Worm (Caenorhabditis elegans) whole organism, L4 larva: ENCODE data around the gene F46H5.3.

ENCODE experiments used
- F44E2.7 ChIP-seq: fragments of 200-800 bp; sonication (Bioruptor generic); IDR thresholded peaks from 2 replicates; pipeline ENCODE4 v2.1.2; 2022; ENCODE audit warnings: missing genetic modification characterization, missing compliant biosample characterization
- T20F7.1 ChIP-seq: fragments of 200-800 bp; sonication (Bioruptor generic); optimal IDR thresholded peaks from 2 replicates; lab custom pipeline; 2018; ENCODE audit warnings: mild to moderate bottlenecking, missing genetic modification characterization, missing compliant biosample characterization
- Y105C5A.15 ChIP-seq: fragments of 200-800 bp; sonication (Bioruptor generic); IDR thresholded peaks from 2 replicates; pipeline ENCODE4 v1.3.6; 2022; ENCODE audit warnings: missing genetic modification characterization, missing compliant biosample characterization
- aha-1 ChIP-seq: fragments of 150-350 bp; peaks from one replicate; lab custom pipeline; 2014; ENCODE audit warnings: missing biosample characterization, missing genetic modification characterization
- ama-1 ChIP-seq: fragments of 150-350 bp; optimal IDR thresholded peaks from 2 replicates; lab custom pipeline; 2014; ENCODE audit warnings: inconsistent platforms, mixed read lengths
- arid-1 ChIP-seq: fragments of 200-800 bp; sonication (Bioruptor generic); conservative IDR thresholded peaks from 2 replicates; pipeline ENCODE4 v1.3.6; 2022; ENCODE audit warnings: missing genetic modification reagents, missing genetic modification characterization, missing compliant biosample characterization
- ceh-20 ChIP-seq: fragments of 200-800 bp; sonication (Bioruptor generic); IDR thresholded peaks from 2 replicates; pipeline ENCODE4 v1.3.6; 2022; ENCODE audit warnings: missing genetic modification reagents, missing genetic modification characterization, missing compliant biosample characterization
- daf-16 ChIP-seq, 3 experiments: sonication (generic microtip); optimal IDR thresholded peaks; 2 replicates each; lab custom pipeline; 2016 to 2017; ENCODE audit warnings: missing genetic modification characterization in 3 of 3, missing genetic modification reagents in 3 of 3, mild to moderate bottlenecking in 2 of 3, missing compliant biosample characterization in 2 of 3, missing biosample characterization in 1 of 3, moderate library complexity in 1 of 3
- daf-8 ChIP-seq: fragments of 200-800 bp; sonication (Bioruptor generic); IDR thresholded peaks from 2 replicates; pipeline ENCODE4 v1.3.6; 2022; ENCODE audit warnings: missing genetic modification characterization, missing compliant biosample characterization
- dmd-6 ChIP-seq: fragments of 200-800 bp; sonication (Bioruptor generic); IDR thresholded peaks from 2 replicates; pipeline ENCODE4 v1.3.6; 2022; ENCODE audit warnings: missing genetic modification reagents, missing genetic modification characterization, missing compliant biosample characterization
- dmd-9 ChIP-seq: fragments of 200-800 bp; sonication (Bioruptor generic); IDR thresholded peaks from 2 replicates; pipeline ENCODE4 v1.3.6; 2022; ENCODE audit warnings: missing genetic modification reagents, missing genetic modification characterization, missing compliant biosample characterization
- dpl-1 ChIP-seq: fragments of 150-350 bp; optimal IDR thresholded peaks from 2 replicates; lab custom pipeline; 2014; ENCODE audit warnings: missing biosample characterization, missing genetic modification reagents, missing genetic modification characterization
- duxl-1 ChIP-seq: sonication (generic microtip); optimal IDR thresholded peaks from 2 replicates; lab custom pipeline; 2016; ENCODE audit warnings: mild to moderate bottlenecking, missing genetic modification characterization, moderate library complexity, missing compliant biosample characterization; ENCODE audit not compliant: poor library complexity
- dve-1 ChIP-seq: sonication (generic microtip); optimal IDR thresholded peaks from 2 replicates; lab custom pipeline; 2017; ENCODE audit warnings: antibody characterized with exemption, mild to moderate bottlenecking, missing genetic modification characterization, missing compliant biosample characterization; ENCODE audit not compliant: insufficient read depth
- gei-8 ChIP-seq: fragments of 200-800 bp; sonication (Bioruptor generic); optimal IDR thresholded peaks from 2 replicates; lab custom pipeline; 2018; ENCODE audit warnings: mild to moderate bottlenecking, missing genetic modification characterization, missing compliant biosample characterization
- hlh-11 ChIP-seq: fragments of 200-800 bp; sonication (Bioruptor generic); optimal IDR thresholded peaks from 2 replicates; lab custom pipeline; 2018; ENCODE audit warnings: mild to moderate bottlenecking, missing genetic modification characterization, missing compliant biosample characterization
- hmg-1.1 ChIP-seq: fragments of 200-800 bp; sonication (Bioruptor generic); IDR thresholded peaks from 2 replicates; pipeline ENCODE4 v1.3.6; 2022; ENCODE audit warnings: missing genetic modification reagents, missing genetic modification characterization, missing compliant biosample characterization
- jun-1 ChIP-seq: fragments of 150-350 bp; optimal IDR thresholded peaks from 2 replicates; lab custom pipeline; 2014; ENCODE audit warnings: missing biosample characterization, missing genetic modification reagents, missing genetic modification characterization
- lin-1 ChIP-seq: fragments of 200-800 bp; sonication (Bioruptor generic); IDR thresholded peaks from 2 replicates; pipeline ENCODE4 v1.3.6; 2022; ENCODE audit warnings: missing genetic modification reagents, missing genetic modification characterization, missing compliant biosample characterization
- lin-15B ChIP-seq: fragments of 150-350 bp; sonication (generic microtip); optimal IDR thresholded peaks from 3 replicates; lab custom pipeline; 2014; ENCODE audit warnings: missing biosample characterization, missing genetic modification characterization
- lin-38 ChIP-seq: fragments of 200-800 bp; sonication (Bioruptor generic); IDR thresholded peaks from 2 replicates; pipeline ENCODE4 v1.3.6; 2022; ENCODE audit warnings: missing genetic modification reagents, missing genetic modification characterization, missing compliant biosample characterization
- lin-39 ChIP-seq: fragments of 150-350 bp; optimal IDR thresholded peaks from 2 replicates; lab custom pipeline; 2014; ENCODE audit warnings: missing biosample characterization, missing genetic modification reagents, missing genetic modification characterization
- madf-9 ChIP-seq: fragments of 200-800 bp; sonication (Bioruptor generic); conservative IDR thresholded peaks from 2 replicates; pipeline ENCODE4 v1.3.6; 2022; ENCODE audit warnings: missing genetic modification reagents, missing genetic modification characterization, missing compliant biosample characterization
- mdl-1 ChIP-seq, 2 experiments: fragments of 150-350 bp in 1 of 2; sonication (generic microtip) in 1 of 2; optimal IDR thresholded peaks; 2 replicates each; lab custom pipeline; 2014 to 2017; ENCODE audit warnings: missing biosample characterization in 2 of 2, missing genetic modification characterization in 2 of 2
- mep-1 ChIP-seq: fragments of 150-350 bp; sonication (generic microtip); optimal IDR thresholded peaks from 3 replicates; lab custom pipeline; 2014; ENCODE audit warnings: missing biosample characterization, missing genetic modification characterization
- mes-2 ChIP-seq: sonication (generic microtip); optimal IDR thresholded peaks from 2 replicates; lab custom pipeline; 2016; ENCODE audit warnings: missing genotype, mild to moderate bottlenecking, missing genetic modification characterization, missing compliant biosample characterization; ENCODE audit not compliant: poor library complexity, severe bottlenecking
- mxl-2 ChIP-seq: fragments of 200-800 bp; sonication (Bioruptor generic); conservative IDR thresholded peaks from 2 replicates; pipeline ENCODE4 v1.3.6; 2022; ENCODE audit warnings: missing genetic modification reagents, missing genetic modification characterization, missing compliant biosample characterization
- nhr-11 ChIP-seq: fragments of 150-350 bp; optimal IDR thresholded peaks from 2 replicates; lab custom pipeline; 2014; ENCODE audit warnings: missing biosample characterization, missing genetic modification characterization
- nhr-25 ChIP-seq: sonication (generic microtip); optimal IDR thresholded peaks from 2 replicates; lab custom pipeline; 2017; ENCODE audit warnings: missing genetic modification characterization, mild to moderate bottlenecking, missing compliant biosample characterization, antibody characterized with exemption, moderate library complexity, borderline replicate concordance; ENCODE audit not compliant: insufficient read depth
- nhr-28 ChIP-seq: fragments of 150-350 bp; optimal IDR thresholded peaks from 2 replicates; lab custom pipeline; 2014; ENCODE audit warnings: missing biosample characterization, missing genetic modification characterization
- nhr-6 ChIP-seq: fragments of 150-350 bp; optimal IDR thresholded peaks from 2 replicates; lab custom pipeline; 2014; ENCODE audit warnings: missing biosample characterization, missing genetic modification characterization
- pha-4 ChIP-seq, 2 experiments: fragments of 150-350 bp in 1 of 2; fragments of 200-800 bp in 1 of 2; sonication (Bioruptor generic) in 1 of 2; IDR thresholded peaks in 1 of 2; optimal IDR thresholded peaks in 1 of 2; 2 replicates each; pipeline versions ENCODE4 v1.3.6 to Lab custom; 2014 to 2022; ENCODE audit warnings: missing genetic modification characterization in 2 of 2, missing genetic modification reagents in 2 of 2, missing biosample characterization in 1 of 2, missing compliant biosample characterization in 1 of 2
- rbr-2 ChIP-seq: sonication (generic microtip); optimal IDR thresholded peaks from 2 replicates; lab custom pipeline; 2016; ENCODE audit warnings: missing genotype, missing genetic modification characterization, missing compliant biosample characterization
- saeg-2 ChIP-seq: fragments of 200-800 bp; sonication (Bioruptor generic); IDR thresholded peaks from 2 replicates; pipeline ENCODE4 v1.3.6; 2022; ENCODE audit warnings: missing genetic modification reagents, missing genetic modification characterization, missing compliant biosample characterization
- sdz-12 ChIP-seq: fragments of 200-800 bp; sonication (Bioruptor generic); optimal IDR thresholded peaks from 2 replicates; lab custom pipeline; 2018; ENCODE audit warnings: mild to moderate bottlenecking, missing genetic modification characterization, missing compliant biosample characterization
- set-16 ChIP-seq: fragments of 200-800 bp; sonication (Bioruptor generic); IDR thresholded peaks from 2 replicates; pipeline ENCODE4 v1.3.6; 2022; ENCODE audit warnings: missing genetic modification reagents, missing genetic modification characterization, missing compliant biosample characterization
- snpc-1.2 ChIP-seq: fragments of 200-800 bp; sonication (Bioruptor generic); IDR thresholded peaks from 2 replicates; pipeline ENCODE4 v1.3.6; 2022; ENCODE audit warnings: missing genetic modification reagents, missing genetic modification characterization, missing compliant biosample characterization
- unc-130 ChIP-seq: sonication (generic microtip); optimal IDR thresholded peaks from 2 replicates; lab custom pipeline; 2016; ENCODE audit warnings: missing genetic modification reagents, missing genetic modification characterization, missing compliant biosample characterization
- unc-39 ChIP-seq: sonication (generic microtip); optimal IDR thresholded peaks from 2 replicates; lab custom pipeline; 2017; ENCODE audit warnings: missing biosample characterization, missing genetic modification characterization
- unc-62 ChIP-seq, 3 experiments: fragments of 150-350 bp in 1 of 3; sonication (generic microtip); optimal IDR thresholded peaks in 2 of 3; peaks in 1 of 3; 1 replicate in 1 of 3; 2 replicates in 2 of 3; lab custom pipeline; 2014 to 2017; ENCODE audit warnings: missing biosample characterization in 3 of 3, missing genetic modification characterization in 3 of 3, missing genetic modification reagents in 3 of 3, missing genotype in 1 of 3
- vab-7 ChIP-seq: fragments of 200-800 bp; sonication (Bioruptor generic); IDR thresholded peaks from 2 replicates; pipeline ENCODE4 v1.3.6; 2022; ENCODE audit warnings: missing genetic modification reagents, missing genetic modification characterization, missing compliant biosample characterization
- zfp-3 ChIP-seq: fragments of 200-800 bp; sonication (Bioruptor generic); conservative IDR thresholded peaks from 2 replicates; pipeline ENCODE4 v1.3.6; 2022; ENCODE audit warnings: missing genetic modification reagents, missing genetic modification characterization, missing compliant biosample characterization
- zip-2 ChIP-seq: fragments of 150-350 bp; optimal IDR thresholded peaks from 2 replicates; lab custom pipeline; 2014; ENCODE audit warnings: missing biosample characterization, missing genetic modification characterization
- ztf-7 ChIP-seq: fragments of 150-350 bp; optimal IDR thresholded peaks from 2 replicates; lab custom pipeline; 2014; ENCODE audit warnings: missing biosample characterization, missing genetic modification characterization

Gene F46H5.3

ce11 chrX:7232158-7232822 lies 6.2 kb downstream of the F46H5.3 start (continued):
- no peak for TF ChIP-seq pha-4 (GFP tag; IDR thresholded peaks at IDR 0.05; lab: Robert Waterston, UW)
- TF ChIP-seq pha-4 (tag; optimal IDR thresholded peaks at IDR 0.05; lab: Kevin White, UChicago), result no peak
- TF ChIP-seq sdz-12, result no peak
- no peak for TF ChIP-seq mxl-2 (GFP tag; lab: Robert Waterston, UW)
- no peak for TF ChIP-seq zip-2 (tag; lab: Kevin White, UChicago)
- peak; percentile 22 for TF ChIP-seq rbr-2 (tag; lab: Kevin White, UChicago)
- no peak for TF ChIP-seq vab-7 (GFP tag; lab: Robert Waterston, UW)
- peak in 1 of 2 experiments; percentile 16 for TF ChIP-seq daf-16 (GFP tag; optimal IDR thresholded peaks at IDR 0.05; lab: Kevin White, UChicago)
- TF ChIP-seq daf-16 (tag; optimal IDR thresholded peaks at IDR 0.05; lab: Kevin White, UChicago), result peak; percentile 68
- TF ChIP-seq ama-1 (lab: Kevin White, UChicago), result peak; percentile 96
- TF ChIP-seq hmg-1.1 (GFP tag; lab: Robert Waterston, UW), result peak; percentile 50; the same call in 1 of the 2 replicates
- TF ChIP-seq snpc-1.2 (GFP tag; lab: Robert Waterston, UW), result no peak
- TF ChIP-seq daf-8 (GFP tag; lab: Robert Waterston, UW), result no peak
- peak; percentile 83 for TF ChIP-seq hlh-11 (tag; lab: Kevin White, UChicago)
- TF ChIP-seq mes-2 (tag; lab: Kevin White, UChicago), result peak; percentile 7
- no peak for TF ChIP-seq lin-39 (tag; lab: Kevin White, UChicago)
- no peak for TF ChIP-seq madf-9
- peak; percentile 58; the same call in 1 of the 2 replicates for TF ChIP-seq lin-1 (GFP tag; lab: Robert Waterston, UW)
- TF ChIP-seq T20F7.1 (GFP tag; lab: Kevin White, UChicago), result no peak
- peak; percentile 55 for TF ChIP-seq nhr-6
- TF ChIP-seq F44E2.7 (GFP tag; lab: Robert Waterston, UW), result no peak
- TF ChIP-seq Y105C5A.15 (GFP tag; lab: Robert Waterston, UW), result no peak
- TF ChIP-seq dpl-1 (GFP tag; lab: Kevin White, UChicago), result peak; percentile 9
- no peak for TF ChIP-seq lin-38 (GFP tag; lab: Robert Waterston, UW)
- TF ChIP-seq nhr-28 (tag; lab: Kevin White, UChicago), result peak; percentile 23

- peak; percentile 71 for TF ChIP-seq set-16 (GFP tag; lab: Robert Waterston, UW)
- TF ChIP-seq ceh-20, result 0 out of 2 replicates have a peak, but pooled peaks have one; percentile 8
- no peak for TF ChIP-seq dmd-6
These were observed 7.6 kb downstream of the F46H5.3 start for ce11 chrX:7230877-7231276.

- no peak for TF ChIP-seq lin-15B (tag; lab: Kevin White, UChicago)
- 0 out of 2 replicates have a peak, but pooled peaks have one; percentile 44 for TF ChIP-seq zfp-3
- TF ChIP-seq unc-130 (GFP tag; lab: Kevin White, UChicago), result no peak
- peak; percentile 20 for TF ChIP-seq duxl-1 (tag; lab: Kevin White, UChicago)
- TF ChIP-seq dve-1, result peak; percentile 58
- peak; percentile 17 for TF ChIP-seq nhr-28 (tag; lab: Kevin White, UChicago)
- no peak for TF ChIP-seq jun-1 (tag; lab: Kevin White, UChicago)
- no peak for TF ChIP-seq dmd-9 (GFP tag; lab: Robert Waterston, UW)
- peak; percentile 53 for TF ChIP-seq mep-1 (tag; lab: Kevin White, UChicago)
- TF ChIP-seq aha-1 (tag; lab: Kevin White, UChicago), result peak; percentile 73
- TF ChIP-seq rbr-2 (tag; lab: Kevin White, UChicago), result peak; percentile 19
- no peak for TF ChIP-seq hmg-1.1 (GFP tag; lab: Robert Waterston, UW)
- TF ChIP-seq unc-62 (GFP tag; optimal IDR thresholded peaks at IDR 0.05 in 1 of 2; lab: Kevin White, UChicago), result peak in 1 of 2 experiments; percentile 68
- no peak for TF ChIP-seq unc-62 (tag; optimal IDR thresholded peaks at IDR 0.05; lab: Kevin White, UChicago)
- TF ChIP-seq daf-16 (GFP tag; optimal IDR thresholded peaks at IDR 0.05; lab: Kevin White, UChicago), result peak in 1 of 2 experiments; percentile 78
- peak; percentile 31 for TF ChIP-seq daf-16 (tag; optimal IDR thresholded peaks at IDR 0.05; lab: Kevin White, UChicago)
- no peak for TF ChIP-seq arid-1 (GFP tag; lab: Robert Waterston, UW)
- TF ChIP-seq saeg-2 (GFP tag; lab: Robert Waterston, UW), result no peak
- no peak for TF ChIP-seq unc-39 (tag; lab: Kevin White, UChicago)
- no peak for TF ChIP-seq ztf-7
- no peak for TF ChIP-seq nhr-11
- TF ChIP-seq gei-8 (GFP tag; lab: Kevin White, UChicago), result no peak
- peak; percentile 45 for TF ChIP-seq nhr-25
- no peak for TF ChIP-seq sdz-12
- TF ChIP-seq mdl-1 (tag; optimal IDR thresholded peaks at IDR 0.05; lab: Kevin White, UChicago), result peak; percentile 7 to 14
- TF ChIP-seq mxl-2 (GFP tag; lab: Robert Waterston, UW), result no peak
These were observed 8.1 kb downstream of the F46H5.3 start for ce11 chrX:7230321-7230720.
